Fruit fly (Drosophila melanogaster): Measurements from ENCODE around the gene AnxB11.

Gene AnxB11

dm6 chrX:16403811-16404420, 18.1 kb downstream of the AnxB11 start (continued):
- TF ChIP-seq Dek (tag; optimal IDR thresholded peaks at IDR 0.05) (peak; percentile 84), wdn (GFP tag; IDR thresholded peaks at IDR 0.05) (peak; percentile 63), cas (GFP tag; IDR thresholded peaks at IDR 0.05) (no peak), twi (tag; optimal IDR thresholded peaks at IDR 0.05) (no peak), H2.0 (GFP tag; IDR thresholded peaks at IDR 0.05) (peak; percentile 74), CG16815 (GFP tag; optimal IDR thresholded peaks at IDR 0.05) (no peak), Nf-YC (tag; optimal IDR thresholded peaks at IDR 0.05) (no peak), CG11247 (GFP tag; IDR thresholded peaks at IDR 0.05) (peak; percentile 63), inv (GFP tag; IDR thresholded peaks at IDR 0.05; ENCODE audit: partially characterized antibody) (no peak), Doc3 (GFP tag; IDR thresholded peaks at IDR 0.05; ENCODE audit: partially characterized antibody) (no peak), Poxn (GFP tag; IDR thresholded peaks at IDR 0.05) (peak; percentile 17; the same call in 1 of the 2 replicates), peb (GFP tag; IDR thresholded peaks at IDR 0.05) (peak; percentile 65), CG12659 (GFP tag; optimal IDR thresholded peaks at IDR 0.05) (peak; percentile 78), CG8281 (tag; optimal IDR thresholded peaks at IDR 0.05) (peak; percentile 34), dpn (GFP tag; optimal IDR thresholded peaks at IDR 0.05) (peak; percentile 62 to 84), sisA (GFP tag; IDR thresholded peaks at IDR 0.05) (peak; percentile 58), Drgx (GFP tag; IDR thresholded peaks at IDR 0.05) (peak; percentile 90), CG6689 (GFP tag; IDR thresholded peaks at IDR 0.05) (peak; percentile 78), HLH3B (GFP tag; IDR thresholded peaks at IDR 0.05) (peak; percentile 83), NK7.1 (GFP tag; optimal IDR thresholded peaks at IDR 0.05) (no peak), D19A (tag; optimal IDR thresholded peaks at IDR 0.05) (peak; percentile 90), abd-A (tag; optimal IDR thresholded peaks at IDR 0.05) (no peak), CG11093 (GFP tag; IDR thresholded peaks at IDR 0.05) (0 out of 3 replicates have a peak, but pooled peaks have one; percentile 22), ranshi (GFP tag; IDR thresholded peaks at IDR 0.05) (peak; percentile 87), CG1603 (tag; optimal IDR thresholded peaks at IDR 0.05) (no peak), CG7372 (GFP tag; IDR thresholded peaks at IDR 0.05) (0 out of 2 replicates have a peak, but pooled peaks have one; percentile 26), CG1529 (GFP tag; optimal IDR thresholded peaks at IDR 0.05) (peak; percentile 5), mld (GFP tag; IDR thresholded peaks at IDR 0.05; ENCODE audit: partially characterized antibody) (no peak), Mad (GFP tag; optimal IDR thresholded peaks at IDR 0.05) (peak; percentile 62), Oli (tag; optimal IDR thresholded peaks at IDR 0.05) (peak; percentile 85), pita (GFP tag; optimal IDR thresholded peaks at IDR 0.05) (no peak), HLH54F (GFP tag; optimal IDR thresholded peaks at IDR 0.05) (peak; percentile 41), br (optimal IDR thresholded peaks at IDR 0.05) (no peak), Rfx (GFP tag; IDR thresholded peaks at IDR 0.05) (peak; percentile 85), Hr78 (GFP tag; optimal IDR thresholded peaks at IDR 0.05) (peak in 1 of 2 experiments; percentile 8), Mes4 (GFP tag; optimal IDR thresholded peaks at IDR 0.05) (peak; percentile 17), BtbVII (GFP tag; optimal IDR thresholded peaks at IDR 0.05) (peak; percentile 74), CG6765 (GFP tag; optimal IDR thresholded peaks at IDR 0.05) (peak; percentile 79), CG9727 (GFP tag; optimal IDR thresholded peaks at IDR 0.05) (peak; percentile 75), CG1024 (GFP tag; IDR thresholded peaks at IDR 0.05) (peak; percentile 34; the same call in 1 of the 2 replicates), CG3847 (GFP tag; IDR thresholded peaks at IDR 0.05) (peak; percentile 62), CG42726 (GFP tag; IDR thresholded peaks at IDR 0.05; ENCODE audit: partially characterized antibody) (no peak), MESR4 (GFP tag; optimal IDR thresholded peaks at IDR 0.05) (no peak), vnd (GFP tag; IDR thresholded peaks at IDR 0.05; ENCODE audit: partially characterized antibody) (no peak), PHDP (tag; optimal IDR thresholded peaks at IDR 0.05) (peak; percentile 89), Adf1 (GFP tag; IDR thresholded peaks at IDR 0.05) (peak; percentile 50), Gsc (GFP tag; IDR thresholded peaks at IDR 0.05) (no peak), bsh (GFP tag; optimal IDR thresholded peaks at IDR 0.05) (peak in 1 of 2 experiments; percentile 80), CG12391 (tag; optimal IDR thresholded peaks at IDR 0.05) (peak; percentile 84), chn (GFP tag; optimal IDR thresholded peaks at IDR 0.05) (peak; percentile 35)

All from whole organism, embryonic.